Fruit fly (Drosophila melanogaster) whole organism, embryonic: Measurements from ENCODE around the gene CG31538.
A peak's percentile ranks its signal among the peaks of the same experiment; 100 is the strongest.

Source experiments
- Ada2b ChIP-seq: fragments of 200-800 bp; sonication (Bioruptor generic); IDR thresholded peaks from 2 replicates; pipeline ENCODE4 v1.3.6; 2022; ENCODE audit warnings: missing biosample characterization, missing genetic modification characterization
- Awh ChIP-seq: fragments of 200-800 bp; sonication (Bioruptor generic); IDR thresholded peaks from 2 replicates; pipeline ENCODE4, ENCODE4 v1.3.6; 2022; ENCODE audit warnings: missing biosample characterization, missing genetic modification characterization
- CG1024 ChIP-seq: fragments of 200-800 bp; sonication (Bioruptor generic); IDR thresholded peaks from 2 replicates; pipeline ENCODE4 v1.3.6; 2022; ENCODE audit warnings: missing biosample characterization, missing genetic modification characterization
- CG11247 ChIP-seq: fragments of 200-800 bp; sonication (Bioruptor generic); IDR thresholded peaks from 2 replicates; pipeline ENCODE4 v1.3.6; 2022; ENCODE audit warnings: missing biosample characterization, missing genetic modification characterization
- CG14710 ChIP-seq: fragments of 200-800 bp; sonication (Bioruptor generic); optimal IDR thresholded peaks from 3 replicates; lab custom pipeline; 2019; ENCODE audit warnings: missing biosample characterization, mild to moderate bottlenecking, missing genetic modification characterization, moderate library complexity
- CG17568 ChIP-seq: fragments of 200-800 bp; sonication (Bioruptor generic); optimal IDR thresholded peaks from 2 replicates; lab custom pipeline; 2018; ENCODE audit warnings: missing biosample characterization, mild to moderate bottlenecking, missing genetic modification characterization, moderate library complexity
- CG17802 ChIP-seq: fragments of 200-800 bp; sonication (Bioruptor generic); optimal IDR thresholded peaks from 2 replicates; lab custom pipeline; 2018; ENCODE audit warnings: missing biosample characterization, mild to moderate bottlenecking, missing genetic modification characterization, moderate library complexity
- CG17912 ChIP-seq: fragments of 200-800 bp; sonication (Bioruptor generic); optimal IDR thresholded peaks from 2 replicates; lab custom pipeline; 2018; ENCODE audit warnings: missing biosample characterization, mild to moderate bottlenecking, missing genetic modification characterization
- CG18011 ChIP-seq: fragments of 200-800 bp; sonication (Bioruptor generic); optimal IDR thresholded peaks from 2 replicates; lab custom pipeline; 2017; ENCODE audit warnings: missing biosample characterization, missing genetic modification characterization, mild to moderate bottlenecking, moderate library complexity, missing genotype
- CG1832 ChIP-seq: fragments of 200-800 bp; sonication (Bioruptor generic); optimal IDR thresholded peaks from 2 replicates; lab custom pipeline; 2017; ENCODE audit warnings: missing biosample characterization, mild to moderate bottlenecking, missing genetic modification characterization, inconsistent platforms
- CG18619 ChIP-seq: fragments of 200-800 bp; sonication (Bioruptor generic); optimal IDR thresholded peaks from 3 replicates; lab custom pipeline; 2017; ENCODE audit warnings: missing biosample characterization, mild to moderate bottlenecking, missing genetic modification characterization
- CG18764 ChIP-seq: fragments of 200-800 bp; sonication (Bioruptor generic); optimal IDR thresholded peaks from 3 replicates; lab custom pipeline; 2016; ENCODE audit warnings: missing biosample characterization, missing genetic modification characterization
- CG3163 ChIP-seq: fragments of 200-800 bp; sonication (Bioruptor generic); optimal IDR thresholded peaks from 3 replicates; lab custom pipeline; 2016; ENCODE audit warnings: missing biosample characterization, missing genetic modification characterization
- CG34422 ChIP-seq: fragments of 200-800 bp; sonication (Bioruptor generic); IDR thresholded peaks from 3 replicates; pipeline ENCODE4 v1.3.6; 2022; ENCODE audit warnings: missing biosample characterization, missing genetic modification characterization
- CG8089 ChIP-seq: fragments of 200-800 bp; sonication (Bioruptor generic); optimal IDR thresholded peaks from 3 replicates; lab custom pipeline; 2016; ENCODE audit warnings: missing biosample characterization, missing genetic modification characterization
- CG8359 ChIP-seq: fragments of 200-800 bp; sonication (Bioruptor generic); optimal IDR thresholded peaks from 2 replicates; lab custom pipeline; 2017; ENCODE audit warnings: missing biosample characterization, mild to moderate bottlenecking, missing genetic modification characterization, borderline replicate concordance
- CG9215 ChIP-seq: fragments of 200-800 bp; sonication (Bioruptor generic); IDR thresholded peaks from 2 replicates; pipeline ENCODE4 v1.3.6; 2022; ENCODE audit warnings: missing biosample characterization, missing genetic modification characterization
- Dbx ChIP-seq: fragments of 200-800 bp; sonication (Bioruptor generic); IDR thresholded peaks from 3 replicates; pipeline ENCODE4 v1.3.6; 2022; ENCODE audit warnings: missing biosample characterization, missing genetic modification characterization
- Dp ChIP-seq: fragments of 200-800 bp; sonication (Bioruptor generic); optimal IDR thresholded peaks from 2 replicates; lab custom pipeline; 2018; ENCODE audit warnings: missing biosample characterization, mild to moderate bottlenecking, missing genetic modification characterization, moderate library complexity
- Drgx ChIP-seq: fragments of 200-800 bp; sonication (Bioruptor generic); IDR thresholded peaks from 2 replicates; pipeline ENCODE4 v1.3.6; 2022; ENCODE audit warnings: missing biosample characterization, missing genetic modification characterization
- Mad ChIP-seq: fragments of 200-800 bp; sonication (Bioruptor generic); optimal IDR thresholded peaks from 2 replicates; lab custom pipeline; 2016; ENCODE audit warnings: missing biosample characterization, missing genetic modification characterization
- Mrtf ChIP-seq: fragments of 200-800 bp; sonication (Bioruptor generic); IDR thresholded peaks from 3 replicates; pipeline ENCODE4 v1.3.6; 2022; ENCODE audit warnings: missing biosample characterization, missing genetic modification characterization
- Opbp ChIP-seq: fragments of 200-800 bp; sonication (Bioruptor generic); IDR thresholded peaks from 3 replicates; pipeline ENCODE4 v1.3.6; 2022; ENCODE audit warnings: missing biosample characterization, missing genetic modification characterization; ENCODE audit not compliant: partially characterized antibody
- Sox102F ChIP-seq: fragments of 200-800 bp; sonication (Bioruptor generic); optimal IDR thresholded peaks from 2 replicates; lab custom pipeline; 2018; ENCODE audit warnings: missing biosample characterization, mild to moderate bottlenecking, missing genetic modification characterization, moderate library complexity
- Trl ChIP-seq, 3 experiments: fragments of >200 bp in 2 of 3; fragments of 200-800 bp in 1 of 3; sonication (Bioruptor generic) in 1 of 3; optimal IDR thresholded peaks; 2 replicates in 1 of 3; 3 replicates in 2 of 3; lab custom pipeline; 2016 to 2017; ENCODE audit warnings: missing biosample characterization in 1 of 3, missing genetic modification characterization in 1 of 3
- ap ChIP-seq: fragments of 200-800 bp; sonication (Bioruptor generic); IDR thresholded peaks from 2 replicates; pipeline ENCODE4 v1.3.6; 2022; ENCODE audit warnings: missing biosample characterization, missing genetic modification characterization
- cwo ChIP-seq: fragments of 200-800 bp; sonication (Bioruptor generic); optimal IDR thresholded peaks from 3 replicates; lab custom pipeline; 2017; ENCODE audit warnings: missing biosample characterization, missing genetic modification characterization, mild to moderate bottlenecking, moderate library complexity, missing genetic modification reagents
- danr ChIP-seq: fragments of 200-800 bp; sonication (Bioruptor generic); IDR thresholded peaks from 2 replicates; pipeline ENCODE4 v1.3.6; 2022; ENCODE audit warnings: missing biosample characterization, missing genetic modification characterization
- en ChIP-seq: fragments of 200-800 bp; sonication (Bioruptor generic); optimal IDR thresholded peaks from 2 replicates; lab custom pipeline; 2016; ENCODE audit warnings: missing biosample characterization, missing genetic modification characterization
- esg ChIP-seq: fragments of 200-800 bp; sonication (Bioruptor generic); conservative IDR thresholded peaks from 2 replicates; pipeline ENCODE4 v1.3.6; 2022; ENCODE audit warnings: missing biosample characterization, missing genetic modification characterization
- fd64A ChIP-seq: fragments of 200-800 bp; sonication (Bioruptor generic); optimal IDR thresholded peaks from 3 replicates; lab custom pipeline; 2018; ENCODE audit warnings: missing biosample characterization, mild to moderate bottlenecking, missing genetic modification characterization
- gcm2 ChIP-seq: fragments of 200-800 bp; sonication (Bioruptor generic); optimal IDR thresholded peaks from 2 replicates; lab custom pipeline; 2016; ENCODE audit warnings: missing biosample characterization, missing genetic modification characterization
- gsb-n ChIP-seq: fragments of 200-800 bp; sonication (Bioruptor generic); optimal IDR thresholded peaks from 3 replicates; lab custom pipeline; 2018; ENCODE audit warnings: missing biosample characterization, mild to moderate bottlenecking, missing genetic modification characterization
- gt ChIP-seq: fragments of 200-800 bp; sonication (Bioruptor generic); IDR thresholded peaks from 2 replicates; pipeline ENCODE4 v1.3.6; 2022; ENCODE audit warnings: missing biosample characterization, missing genetic modification characterization
- h ChIP-seq: fragments of >200 bp; optimal IDR thresholded peaks from 2 replicates; lab custom pipeline; 2017
- hkb ChIP-seq, 2 experiments: fragments of 200-800 bp in 1 of 2; fragments of >200 bp in 1 of 2; sonication (Bioruptor generic) in 1 of 2; IDR thresholded peaks in 1 of 2; optimal IDR thresholded peaks in 1 of 2; 2 replicates each; pipeline versions ENCODE4 v1.3.6 to Lab custom; 2017 to 2022; ENCODE audit warnings: missing biosample characterization in 1 of 2, missing genetic modification characterization in 1 of 2
- lov ChIP-seq, 2 experiments: fragments of 200-800 bp in 1 of 2; fragments of >200 bp in 1 of 2; sonication (Bioruptor generic) in 1 of 2; IDR thresholded peaks in 1 of 2; optimal IDR thresholded peaks in 1 of 2; 2 replicates in 1 of 2; 3 replicates in 1 of 2; pipeline versions ENCODE4 v1.3.6 to Lab custom; 2017 to 2022; ENCODE audit warnings: missing biosample characterization in 1 of 2, missing genetic modification characterization in 1 of 2
- luna ChIP-seq: fragments of 200-800 bp; sonication (Bioruptor generic); optimal IDR thresholded peaks from 2 replicates; lab custom pipeline; 2016; ENCODE audit warnings: missing biosample characterization, missing genetic modification characterization
- nau ChIP-seq: fragments of 200-800 bp; sonication (Bioruptor generic); optimal IDR thresholded peaks from 3 replicates; lab custom pipeline; 2017; ENCODE audit warnings: missing biosample characterization, mild to moderate bottlenecking, missing genetic modification characterization, missing genetic modification reagents
- oc ChIP-seq: fragments of 200-800 bp; sonication (Bioruptor generic); optimal IDR thresholded peaks from 2 replicates; lab custom pipeline; 2018; ENCODE audit warnings: missing biosample characterization, mild to moderate bottlenecking, missing genetic modification characterization, moderate library complexity
- onecut ChIP-seq: fragments of 200-800 bp; sonication (Bioruptor generic); IDR thresholded peaks from 2 replicates; pipeline ENCODE4 v1.3.6; 2022; ENCODE audit warnings: missing biosample characterization, missing genetic modification characterization
- prd ChIP-seq, 3 experiments: fragments of >200 bp in 2 of 3; fragments of 200-800 bp in 1 of 3; sonication (Bioruptor generic) in 1 of 3; optimal IDR thresholded peaks in 2 of 3; IDR thresholded peaks in 1 of 3; 2 replicates in 2 of 3; 3 replicates in 1 of 3; pipeline versions ENCODE4 v1.3.6 to Lab custom; 2017 to 2022; ENCODE audit warnings: missing biosample characterization in 1 of 3, missing genetic modification characterization in 1 of 3
- run ChIP-seq: fragments of 200-800 bp; sonication (Bioruptor generic); optimal IDR thresholded peaks from 3 replicates; lab custom pipeline; 2018; ENCODE audit warnings: missing biosample characterization, mild to moderate bottlenecking, missing genetic modification characterization
- sens ChIP-seq: fragments of 200-800 bp; sonication (Bioruptor generic); peaks from one replicate; lab custom pipeline; 2016; ENCODE audit warnings: missing biosample characterization, missing genetic modification characterization
- stwl ChIP-seq: fragments of 200-800 bp; sonication (Bioruptor generic); optimal IDR thresholded peaks from 3 replicates; lab custom pipeline; 2018; ENCODE audit warnings: missing biosample characterization, mild to moderate bottlenecking, missing genetic modification characterization, moderate library complexity
- tio ChIP-seq: fragments of 200-800 bp; sonication (Bioruptor generic); optimal IDR thresholded peaks from 2 replicates; lab custom pipeline; 2017; ENCODE audit warnings: missing biosample characterization, missing genetic modification characterization, inconsistent platforms
- trh ChIP-seq: fragments of 200-800 bp; sonication (Bioruptor generic); optimal IDR thresholded peaks from 2 replicates; lab custom pipeline; 2016; ENCODE audit warnings: missing biosample characterization, missing genetic modification characterization
- twi ChIP-seq: fragments of 200-800 bp; optimal IDR thresholded peaks from 2 replicates; lab custom pipeline; 2019; ENCODE audit warnings: missing biosample characterization, mild to moderate bottlenecking, missing genetic modification characterization, moderate library complexity
- usp ChIP-seq: fragments of >200 bp; optimal IDR thresholded peaks from 2 replicates; lab custom pipeline; 2017; ENCODE audit warnings: missing biosample characterization, missing genetic modification characterization

CG31538 gene

dm6 chr3R:5232197-5232607, 45.4 kb downstream of the CG31538 start, which contains the start of the genes Kat60 and Mms19 (continued):
- TF ChIP-seq hkb (optimal IDR thresholded peaks at IDR 0.05; lab: Kevin White, UChicago): peak; percentile 89
- TF ChIP-seq hkb (GFP tag; IDR thresholded peaks at IDR 0.05; lab: Robert Waterston, UW): peak; percentile 55; the same call in 1 of the 2 replicates
- peak; percentile 26 for TF ChIP-seq oc (tag; lab: Kevin White, UChicago)
- TF ChIP-seq CG9215 (GFP tag; lab: Robert Waterston, UW): peak; percentile 84
- TF ChIP-seq CG17568 (GFP tag; lab: Kevin White, UChicago): no peak
- TF ChIP-seq Trl (optimal IDR thresholded peaks at IDR 0.05; lab: Kevin White, UChicago): no peak
- peak; percentile 66 for TF ChIP-seq Trl (GFP tag; optimal IDR thresholded peaks at IDR 0.05; lab: Kevin White, UChicago)
- peak; percentile 43 for TF ChIP-seq en (GFP tag; lab: Kevin White, UChicago)
- TF ChIP-seq trh (GFP tag; lab: Kevin White, UChicago): peak; percentile 65
- peak; percentile 31 for TF ChIP-seq tio (GFP tag; lab: Kevin White, UChicago)
- TF ChIP-seq luna (GFP tag; lab: Kevin White, UChicago): no peak
- TF ChIP-seq stwl (tag; lab: Kevin White, UChicago): peak; percentile 47
- no peak for TF ChIP-seq gcm2
- TF ChIP-seq twi (tag; lab: Kevin White, UChicago): no peak
- TF ChIP-seq Dbx (GFP tag; lab: Robert Waterston, UW): peak; percentile 73; the same call in 2 of the 3 replicates
- TF ChIP-seq prd (optimal IDR thresholded peaks at IDR 0.05; lab: Kevin White, UChicago): no peak
- peak; percentile 84 for TF ChIP-seq prd (GFP tag; IDR thresholded peaks at IDR 0.05; lab: Robert Waterston, UW)
- no peak for TF ChIP-seq run (tag; lab: Kevin White, UChicago)
- no peak for TF ChIP-seq gt (GFP tag; lab: Robert Waterston, UW)
- no peak for TF ChIP-seq Awh (GFP tag; lab: Robert Waterston, UW)
- no peak for TF ChIP-seq Mrtf (GFP tag; lab: Robert Waterston, UW)
- peak; percentile 86 for TF ChIP-seq Opbp (GFP tag; lab: Robert Waterston, UW)
- no peak for TF ChIP-seq Sox102F (GFP tag; lab: Kevin White, UChicago)
- TF ChIP-seq CG18619 (GFP tag; lab: Kevin White, UChicago): no peak
- TF ChIP-seq gsb-n (tag; lab: Kevin White, UChicago): no peak
- no peak for TF ChIP-seq lov (optimal IDR thresholded peaks at IDR 0.05; lab: Kevin White, UChicago)
- 0 out of 3 replicates have a peak, but pooled peaks have one; percentile 24 for TF ChIP-seq lov (GFP tag; IDR thresholded peaks at IDR 0.05; lab: Robert Waterston, UW)
- TF ChIP-seq CG17912 (GFP tag; lab: Kevin White, UChicago): no peak
- TF ChIP-seq Ada2b (GFP tag; lab: Robert Waterston, UW): peak; percentile 39; the same call in 1 of the 2 replicates
- TF ChIP-seq CG8359: no peak
- TF ChIP-seq CG8089 (GFP tag; lab: Kevin White, UChicago): peak; percentile 38
- peak; percentile 7 for TF ChIP-seq CG18011 (GFP tag; lab: Kevin White, UChicago)
- TF ChIP-seq danr (GFP tag; lab: Robert Waterston, UW): peak; percentile 55; the same call in 1 of the 2 replicates
- peak; percentile 47 for TF ChIP-seq Dp (GFP tag; lab: Kevin White, UChicago)
- TF ChIP-seq Drgx (GFP tag; lab: Robert Waterston, UW): no peak
- TF ChIP-seq CG3163 (GFP tag; lab: Kevin White, UChicago): peak; percentile 36
- 0 out of 2 replicates have a peak, but pooled peaks have one; percentile 17 for TF ChIP-seq onecut (GFP tag; lab: Robert Waterston, UW)
- no peak for TF ChIP-seq h (lab: Kevin White, UChicago)
- no peak for TF ChIP-seq fd64A (GFP tag; lab: Kevin White, UChicago)
- TF ChIP-seq ap (GFP tag; lab: Robert Waterston, UW): no peak
- TF ChIP-seq CG18764 (GFP tag; lab: Kevin White, UChicago): peak; percentile 55
- 0 out of 2 replicates have a peak, but pooled peaks have one; percentile 3 for TF ChIP-seq CG1024 (GFP tag; lab: Robert Waterston, UW)
- TF ChIP-seq CG14710 (tag; lab: Kevin White, UChicago): peak; percentile 86
- no peak for TF ChIP-seq CG1832
- peak; percentile 70 for TF ChIP-seq esg
- TF ChIP-seq sens: peak; percentile 94
- peak; percentile 45 for TF ChIP-seq CG17802 (tag; lab: Kevin White, UChicago)
- peak; percentile 50; the same call in 2 of the 3 replicates for TF ChIP-seq CG34422
- no peak for TF ChIP-seq nau (GFP tag; lab: Kevin White, UChicago)
- TF ChIP-seq Mad (GFP tag; lab: Kevin White, UChicago): peak; percentile 73
- TF ChIP-seq cwo: no peak
- TF ChIP-seq usp (GFP tag; lab: Kevin White, UChicago): no peak
- peak; percentile 72 for TF ChIP-seq CG11247
